Worm (Caenorhabditis elegans): ENCODE results near the gene srlf-22.

Gene srlf-22

ce11 chrV:889216-889615 lies 1.7 kb upstream of the srlf-22 start, which contains the start of gene T02B11.6:
T02B11.6 (minus strand) TSS chrV:889316.
- TF ChIP-seq lin-40 (tag; optimal IDR thresholded peaks at IDR 0.05) (no peak), ceh-79 (tag; optimal IDR thresholded peaks at IDR 0.05) (no peak), F37B4.10 (GFP tag; IDR thresholded peaks at IDR 0.05) (no peak), ceh-27 (GFP tag; optimal IDR thresholded peaks at IDR 0.05) (no peak), dpff-1 (tag; optimal IDR thresholded peaks at IDR 0.05) (no peak)

- no peak for TF ChIP-seq Y79H2A.3 (GFP tag; conservative IDR thresholded peaks at IDR 0.05)
Measured at ce11 chrV:890423-890822, 512 bp upstream of the srlf-22 start, which contains the start of gene srlf-21. srlf-21 (minus strand) TSS chrV:890523.

DNA sequence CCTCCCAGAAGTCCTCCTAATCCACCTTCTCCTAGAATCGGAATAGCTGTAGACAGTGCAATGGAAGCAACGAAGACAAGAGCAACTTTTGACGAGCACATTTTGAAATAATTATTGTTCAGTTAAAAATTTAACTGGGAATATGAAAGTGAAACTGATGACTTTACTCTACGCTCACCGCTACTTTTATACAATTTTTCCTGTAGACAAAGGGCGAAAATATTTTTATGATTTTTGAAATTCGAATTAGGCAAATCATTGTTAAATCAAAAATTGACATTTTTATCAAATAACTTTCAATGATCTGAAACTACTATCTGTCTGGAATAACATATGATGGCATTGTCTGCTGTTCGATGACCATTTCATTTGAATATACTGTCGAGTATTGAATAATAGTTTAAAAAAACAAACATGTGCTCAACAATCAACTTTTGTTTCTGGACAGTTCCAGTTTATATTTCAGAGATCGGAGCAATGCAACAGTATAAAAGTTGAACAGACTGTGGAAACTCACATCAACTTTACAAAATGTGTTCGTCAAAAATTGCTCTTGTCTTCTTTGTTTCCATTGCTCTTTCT lies 2.6 kb downstream of the srlf-22 start, which contains the start of the genes srlf-23 and srlf-20:
Gene srlf-23, minus strand, starts transcription at position 101 of the 582 bp plus-strand sequence.
Gene srlf-20, plus strand, starts transcription at position 532 of the 582 bp plus-strand sequence.
- TF ChIP-seq B0019.2 (GFP tag; conservative IDR thresholded peaks at IDR 0.05) (no peak), rpc-1 (optimal IDR thresholded peaks at IDR 0.05) (no peak), rpc-1 (tag; optimal IDR thresholded peaks at IDR 0.05) (no peak), T07F8.4 (tag; optimal IDR thresholded peaks at IDR 0.05) (no peak), ceh-27 (GFP tag; optimal IDR thresholded peaks at IDR 0.05) (no peak), unc-62 (GFP tag; optimal IDR thresholded peaks at IDR 0.05) (no peak), ztf-3 (GFP tag; optimal IDR thresholded peaks at IDR 0.05) (no peak), dox-1 (GFP tag; IDR thresholded peaks at IDR 0.05) (no peak), Y95B8A.8 (GFP tag; IDR thresholded peaks at IDR 0.05) (no peak)

ce11 chrV:899087-899486 lies 8.2 kb downstream of the srlf-22 start, which contains the start of gene nas-32:
nas-32 (minus strand) TSS chrV:899187.
- TF ChIP-seq let-526 (GFP tag; IDR thresholded peaks at IDR 0.05) (no peak), madf-3 (GFP tag; IDR thresholded peaks at IDR 0.05) (no peak), egrh-3 (GFP tag; IDR thresholded peaks at IDR 0.05) (no peak), somi-1 (GFP tag; optimal IDR thresholded peaks at IDR 0.05) (no peak), Y67H2A.10 (GFP tag; conservative IDR thresholded peaks at IDR 0.05) (no peak), mcd-1 (GFP tag; IDR thresholded peaks at IDR 0.05) (no peak)

DNA sequence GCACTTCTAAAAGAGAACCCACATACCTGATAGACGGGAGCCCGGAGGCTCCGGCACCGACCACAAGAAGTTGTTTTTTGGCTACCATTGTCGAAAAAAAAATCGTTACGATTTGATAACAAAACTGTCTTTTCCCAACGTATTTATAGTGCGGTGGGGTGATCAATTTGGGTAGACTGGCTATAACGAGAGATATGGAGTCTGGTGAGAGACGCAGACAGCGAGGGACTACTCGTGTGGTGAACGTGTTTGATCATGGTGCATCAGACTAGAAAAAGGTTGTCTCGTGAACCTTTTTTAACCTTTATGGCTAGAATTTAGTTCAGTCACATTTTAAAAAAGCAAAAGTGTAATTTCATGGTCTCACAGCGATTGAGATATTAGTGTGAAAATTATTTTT lies 12.5 kb downstream of the srlf-22 start, which contains the start of gene fmo-5:
Gene fmo-5, minus strand, starts transcription at position 206 of the 400 bp plus-strand sequence.
- TF ChIP-seq egl-18 (GFP tag; IDR thresholded peaks at IDR 0.05), result no peak
- no peak for TF ChIP-seq tbx-9 (tag; optimal IDR thresholded peaks at IDR 0.05; ENCODE audit: borderline replicate concordance)
- TF ChIP-seq C06A6.2 (GFP tag; conservative IDR thresholded peaks at IDR 0.05), result 0 out of 2 replicates have a peak, but pooled peaks have one; percentile 28
- TF ChIP-seq attf-5 (GFP tag; optimal IDR thresholded peaks at IDR 0.05), result peak; percentile 8
- 0 out of 2 replicates have a peak, but pooled peaks have one; percentile 14 for TF ChIP-seq madf-3 (GFP tag; IDR thresholded peaks at IDR 0.05)
- TF ChIP-seq tbp1 (GFP tag; optimal IDR thresholded peaks at IDR 0.05), result peak; percentile 35
- TF ChIP-seq nhr-80 (tag; optimal IDR thresholded peaks at IDR 0.05), result peak; percentile 15
- no peak for TF ChIP-seq mel-28 (tag; optimal IDR thresholded peaks at IDR 0.05; ENCODE audit: borderline replicate concordance)
- peak; percentile 31 for TF ChIP-seq ztf-26 (tag; optimal IDR thresholded peaks at IDR 0.05)
- TF ChIP-seq mcd-1 (GFP tag; IDR thresholded peaks at IDR 0.05), result peak; percentile 58
- TF ChIP-seq cebp-1 (GFP tag; IDR thresholded peaks at IDR 0.05), result no peak
- peak; percentile 37 for TF ChIP-seq cebp-1 (tag; optimal IDR thresholded peaks at IDR 0.05)
- peak; percentile 80 for TF ChIP-seq hmg-1.2 (GFP tag; IDR thresholded peaks at IDR 0.05)
- peak; percentile 25 for TF ChIP-seq F22D6.2 (tag; optimal IDR thresholded peaks at IDR 0.05)
